Worm (Caenorhabditis elegans) whole organism, L1 larva: ENCODE data around the gene nspb-12.

ENCODE experiments used
- fkh-10 ChIP-seq: sonication (generic microtip); optimal IDR thresholded peaks from 2 replicates; lab custom pipeline; 2017; ENCODE audit warnings: missing biosample characterization, missing genetic modification reagents, missing genetic modification characterization
- lin-15B ChIP-seq: fragments of 150-350 bp; sonication (generic microtip); optimal IDR thresholded peaks from 3 replicates; lab custom pipeline; 2014; ENCODE audit warnings: missing biosample characterization, missing genetic modification characterization
- lir-3 ChIP-seq: sonication (generic microtip); optimal IDR thresholded peaks from 2 replicates; lab custom pipeline; 2016; ENCODE audit warnings: mild to moderate bottlenecking, missing genetic modification characterization, moderate library complexity, missing compliant biosample characterization; ENCODE audit not compliant: poor library complexity
- nhr-19 ChIP-seq: fragments of 200-800 bp; sonication (Bioruptor generic); conservative IDR thresholded peaks from 2 replicates; pipeline ENCODE4 v1.3.6; 2022; ENCODE audit warnings: missing genetic modification characterization, missing compliant biosample characterization
- nhr-28 ChIP-seq: fragments of 150-350 bp; optimal IDR thresholded peaks from 2 replicates; lab custom pipeline; 2014; ENCODE audit warnings: missing biosample characterization, missing genetic modification characterization
- nhr-47 ChIP-seq: sonication (generic microtip); optimal IDR thresholded peaks from 2 replicates; lab custom pipeline; 2016; ENCODE audit warnings: mild to moderate bottlenecking, missing genetic modification characterization, moderate library complexity, missing compliant biosample characterization
- snpc-4 ChIP-seq: fragments of 150-350 bp; optimal IDR thresholded peaks from 2 replicates; lab custom pipeline; 2014; ENCODE audit warnings: missing biosample characterization, missing genetic modification characterization
- unc-86 ChIP-seq: sonication (generic microtip); optimal IDR thresholded peaks from 2 replicates; lab custom pipeline; 2016; ENCODE audit warnings: missing genetic modification characterization, missing compliant biosample characterization
- ztf-11 ChIP-seq, 2 experiments: sonication (generic microtip); optimal IDR thresholded peaks; 2 replicates each; lab custom pipeline; 2016 to 2017; ENCODE audit warnings: missing genetic modification characterization in 2 of 2, missing biosample characterization in 1 of 2, missing compliant biosample characterization in 1 of 2

DNA sequence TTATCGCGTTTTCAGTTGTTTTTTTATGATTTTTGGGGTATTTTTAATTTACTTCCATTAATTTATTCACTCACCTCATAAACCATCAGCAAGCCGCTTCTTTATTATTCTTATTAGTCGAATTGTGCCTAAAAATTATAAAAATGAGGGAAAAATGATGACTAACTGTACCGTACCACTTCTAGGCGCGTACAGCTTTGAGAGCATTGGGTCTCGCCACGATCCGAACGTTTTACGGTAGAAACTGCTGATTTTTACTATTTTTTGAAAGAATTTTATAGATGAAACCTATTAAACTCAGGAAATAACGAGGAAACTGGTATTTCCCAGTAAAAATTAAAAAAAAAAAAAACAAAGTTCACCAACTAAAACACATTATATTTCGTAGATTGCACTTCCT lies 25.5 kb downstream of the nspb-12 start, which contains the start of gene D1044.6:
- no peak for TF ChIP-seq nhr-47 (tag; lab: Kevin White, UChicago)
- no peak for TF ChIP-seq lin-15B (tag; lab: Kevin White, UChicago)
- no peak for TF ChIP-seq lir-3 (tag; lab: Kevin White, UChicago)
- TF ChIP-seq nhr-19 = no peak
- no peak for TF ChIP-seq ztf-11 (tag; optimal IDR thresholded peaks at IDR 0.05; lab: Kevin White, UChicago)
- no peak for TF ChIP-seq snpc-4 (tag; lab: Kevin White, UChicago)
- no peak for TF ChIP-seq nhr-28
- TF ChIP-seq unc-86 (tag; lab: Kevin White, UChicago) = no peak
- no peak for TF ChIP-seq fkh-10 (GFP tag; lab: Kevin White, UChicago)
